Fruit fly (Drosophila melanogaster) whole organism, wandering third instar larva: ENCODE data around the gene hoka.

Experiments
- Abd-B ChIP-seq: fragments of >200 bp; optimal IDR thresholded peaks from 2 replicates; lab custom pipeline; 2017; ENCODE audit warnings: missing biosample characterization, missing genetic modification characterization
- CG32264 ChIP-seq: fragments of 200-800 bp; sonication (Bioruptor generic); optimal IDR thresholded peaks from 2 replicates; lab custom pipeline; 2016; ENCODE audit warnings: missing biosample characterization, missing genetic modification characterization
- CrebA ChIP-seq: fragments of 200-800 bp; sonication (Bioruptor generic); optimal IDR thresholded peaks from 2 replicates; lab custom pipeline; 2016; ENCODE audit warnings: missing biosample characterization, mild to moderate bottlenecking, missing genetic modification characterization, borderline replicate concordance
- Dif ChIP-seq: fragments of 200-275, 200-300 bp; sonication (Bioruptor generic); optimal IDR thresholded peaks from 2 replicates; lab custom pipeline; 2018; ENCODE audit warnings: missing biosample characterization, missing genetic modification characterization; ENCODE audit not compliant: partially characterized antibody
- GATAd ChIP-seq: sonication (Bioruptor generic); optimal IDR thresholded peaks from 2 replicates; lab custom pipeline; 2016; ENCODE audit warnings: missing biosample characterization, missing genetic modification characterization
- Hnf4 ChIP-seq: fragments of 200-800 bp; sonication (Bioruptor generic); optimal IDR thresholded peaks from 2 replicates; lab custom pipeline; 2016; ENCODE audit warnings: missing biosample characterization, mild to moderate bottlenecking, missing genetic modification characterization
- Jra ChIP-seq: sonication (Bioruptor generic); optimal IDR thresholded peaks from 2 replicates; lab custom pipeline; 2016; ENCODE audit warnings: missing biosample characterization, missing genetic modification characterization
- Mio ChIP-seq: sonication (Bioruptor generic); optimal IDR thresholded peaks from 2 replicates; lab custom pipeline; 2016; ENCODE audit warnings: missing biosample characterization, missing genetic modification characterization
- Myc ChIP-seq: fragments of >200 bp; optimal IDR thresholded peaks from 2 replicates; lab custom pipeline; 2017
- N ChIP-seq: fragments of >200 bp; optimal IDR thresholded peaks from 2 replicates; lab custom pipeline; 2018; ENCODE audit warnings: missing biosample characterization, missing external identifiers, missing genetic modification characterization
- Rel ChIP-seq, 2 experiments: fragments of 200-800 bp; sonication (Bioruptor generic) in 1 of 2; optimal IDR thresholded peaks; 2 replicates in 1 of 2; 3 replicates in 1 of 2; lab custom pipeline; 2016 to 2019; ENCODE audit warnings: mild to moderate bottlenecking in 2 of 2, missing biosample characterization in 2 of 2, missing genetic modification characterization in 2 of 2, moderate library complexity in 1 of 2
- Sp1 ChIP-seq: fragments of 200-800 bp; sonication (Bioruptor generic); optimal IDR thresholded peaks from 3 replicates; lab custom pipeline; 2019; ENCODE audit warnings: missing biosample characterization, mild to moderate bottlenecking, missing genetic modification characterization, moderate library complexity
- Vsx2 ChIP-seq: fragments of 200-300, 225-300 bp; sonication (Bioruptor generic); optimal IDR thresholded peaks from 2 replicates; lab custom pipeline; 2018; ENCODE audit warnings: missing biosample characterization, missing genetic modification characterization; ENCODE audit not compliant: partially characterized antibody
- br ChIP-seq: fragments of 200-800 bp; sonication (Bioruptor generic); optimal IDR thresholded peaks from 2 replicates; lab custom pipeline; 2016; ENCODE audit warnings: missing biosample characterization, missing genetic modification characterization
- brk ChIP-seq: fragments of 200-800 bp; sonication (Bioruptor generic); optimal IDR thresholded peaks from 2 replicates; lab custom pipeline; 2016; ENCODE audit warnings: missing biosample characterization, mild to moderate bottlenecking, missing genetic modification characterization
- dsf ChIP-seq: sonication (Bioruptor generic); optimal IDR thresholded peaks from 2 replicates; lab custom pipeline; 2016; ENCODE audit warnings: missing biosample characterization, missing genetic modification characterization, borderline replicate concordance
- ey ChIP-seq: fragments of 200-800 bp; sonication (Bioruptor generic); optimal IDR thresholded peaks from 2 replicates; lab custom pipeline; 2016; ENCODE audit warnings: missing biosample characterization, missing genetic modification characterization
- foxo ChIP-seq, 2 experiments: fragments of 200-800 bp; sonication (Bioruptor generic); optimal IDR thresholded peaks; 2 replicates in 1 of 2; 3 replicates in 1 of 2; lab custom pipeline; 2016 to 2017; ENCODE audit warnings: missing biosample characterization in 2 of 2, missing genetic modification characterization in 2 of 2
- fru ChIP-seq: fragments of 200-800 bp; sonication (Bioruptor generic); optimal IDR thresholded peaks from 3 replicates; lab custom pipeline; 2016; ENCODE audit warnings: missing biosample characterization, mild to moderate bottlenecking, missing genetic modification characterization
- jim ChIP-seq: fragments of 175-275, 200-325 bp; sonication (Bioruptor generic); optimal IDR thresholded peaks from 2 replicates; lab custom pipeline; 2016; ENCODE audit warnings: missing biosample characterization, mild to moderate bottlenecking, missing genetic modification characterization
- lola ChIP-seq: fragments of >200 bp; optimal IDR thresholded peaks from 2 replicates; lab custom pipeline; 2017; ENCODE audit warnings: missing biosample characterization, missing genetic modification characterization
- pan ChIP-seq: fragments of >200 bp; optimal IDR thresholded peaks from 2 replicates; lab custom pipeline; 2017
- sage ChIP-seq: fragments of 200-800 bp; sonication (Bioruptor generic); optimal IDR thresholded peaks from 2 replicates; lab custom pipeline; 2016; ENCODE audit warnings: missing biosample characterization, mild to moderate bottlenecking, missing genetic modification characterization
- sv ChIP-seq: fragments of 200-800 bp; sonication (Bioruptor generic); optimal IDR thresholded peaks from 3 replicates; lab custom pipeline; 2016; ENCODE audit warnings: missing biosample characterization, missing genetic modification characterization
- tai ChIP-seq: sonication (Bioruptor generic); optimal IDR thresholded peaks from 2 replicates; lab custom pipeline; 2016; ENCODE audit warnings: missing biosample characterization, missing genetic modification characterization
- usp ChIP-seq: fragments of >200 bp; optimal IDR thresholded peaks from 2 replicates; lab custom pipeline; 2017; ENCODE audit warnings: missing biosample characterization, missing genetic modification characterization
- woc ChIP-seq: sonication (Bioruptor generic); optimal IDR thresholded peaks from 2 replicates; lab custom pipeline; 2016; ENCODE audit warnings: missing biosample characterization, mild to moderate bottlenecking, missing genetic modification characterization

Gene hoka

DNA sequence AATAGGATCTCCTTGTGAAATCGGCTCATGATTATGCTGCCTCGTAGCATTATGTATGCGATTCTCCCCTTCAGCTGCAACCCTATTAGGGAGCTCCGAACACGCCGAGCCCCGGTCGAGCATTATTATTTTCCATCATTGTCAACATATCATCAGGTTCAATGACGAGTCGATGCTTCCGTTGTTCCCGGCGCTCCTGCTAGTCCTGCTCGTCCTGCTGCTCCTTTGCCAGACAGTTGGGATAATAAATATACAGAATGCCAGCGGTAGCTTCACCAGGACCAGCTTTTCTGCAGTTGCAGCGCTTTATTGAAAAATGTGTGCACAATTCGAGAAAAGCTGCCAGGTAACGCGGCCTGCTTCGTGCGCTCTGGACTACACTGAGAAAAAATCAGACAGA lies 38.3 kb upstream of the hoka start, which contains the start of gene CG32235:
Gene CG32235, minus strand, starts transcription at position 101 of the 400 bp plus-strand sequence.
- TF ChIP-seq Hnf4 (GFP tag; lab: Kevin White, UChicago) = no peak
- no peak for TF ChIP-seq Dif (GFP tag; lab: Kevin White, UChicago)
- TF ChIP-seq Myc (lab: Kevin White, UChicago) = no peak
- no peak for TF ChIP-seq dsf

DNA sequence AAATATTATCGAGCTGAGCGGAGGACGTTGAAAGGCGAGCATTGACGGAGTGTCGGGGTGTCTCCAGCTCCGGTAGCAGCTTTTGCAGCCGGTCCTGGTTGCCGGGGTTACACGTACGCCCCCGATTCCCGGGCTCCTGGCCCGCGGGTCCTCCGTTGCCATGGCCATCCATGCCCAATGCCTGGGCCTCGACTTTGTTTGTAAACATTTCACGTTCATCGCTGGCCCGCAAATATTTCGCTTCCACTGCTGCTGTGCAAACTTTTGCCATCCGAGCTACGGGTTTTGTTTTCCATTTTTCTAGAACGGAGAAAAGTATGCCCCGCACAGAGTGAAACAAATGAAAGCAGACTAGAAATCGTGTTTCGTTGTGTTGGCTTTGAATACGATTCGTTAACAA lies 37.7 kb upstream of the hoka start, which contains the start of gene Dnah3:
Gene Dnah3, plus strand, starts transcription at position 301 of the 400 bp plus-strand sequence.
- no peak for TF ChIP-seq Sp1
- no peak for TF ChIP-seq Dif (GFP tag; lab: Kevin White, UChicago)
- no peak for TF ChIP-seq woc (GFP tag; lab: Kevin White, UChicago)
- no peak for TF ChIP-seq lola
- no peak for TF ChIP-seq CrebA (GFP tag; lab: Kevin White, UChicago)
- no peak for TF ChIP-seq brk (GFP tag; lab: Kevin White, UChicago)
- no peak for TF ChIP-seq CG32264 (GFP tag; lab: Kevin White, UChicago)
- no peak for TF ChIP-seq Jra

DNA sequence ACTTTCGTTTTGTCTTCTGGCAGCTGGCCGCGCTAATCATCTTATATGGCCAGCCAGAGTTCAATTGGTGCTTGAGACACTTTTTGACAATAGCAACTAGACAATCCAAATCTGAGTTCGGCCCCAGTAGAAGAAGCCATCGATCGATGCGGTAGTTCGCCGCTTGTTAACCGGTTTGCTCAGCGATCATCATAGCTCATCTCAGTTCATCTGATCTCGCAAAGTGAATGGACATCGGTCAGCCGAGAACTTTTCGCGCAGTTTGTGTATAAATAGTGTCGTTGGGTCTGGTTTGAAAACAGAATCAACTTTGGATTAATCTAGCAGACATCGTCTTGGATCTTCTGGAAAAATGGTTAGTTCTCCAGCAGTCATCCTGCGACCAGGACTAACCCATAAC lies 2.1 kb upstream of the hoka start, which contains the start of gene CG13705:
Gene CG13705, plus strand, starts transcription at position 301 of the 400 bp plus-strand sequence.
- TF ChIP-seq Vsx2 (GFP tag; lab: Kevin White, UChicago) (no peak), Dif (GFP tag; lab: Kevin White, UChicago) (no peak), tai (GFP tag; lab: Kevin White, UChicago) (no peak), br (GFP tag; lab: Kevin White, UChicago) (no peak), N (GFP tag; lab: Kevin White, UChicago) (no peak), fru (no peak), jim (no peak), dsf (no peak), Myc (lab: Kevin White, UChicago) (no peak), Abd-B (GFP tag; lab: Kevin White, UChicago) (no peak), usp (GFP tag; lab: Kevin White, UChicago) (no peak)
- TF ChIP-seq, all 38 proteins: peak for 0

DNA sequence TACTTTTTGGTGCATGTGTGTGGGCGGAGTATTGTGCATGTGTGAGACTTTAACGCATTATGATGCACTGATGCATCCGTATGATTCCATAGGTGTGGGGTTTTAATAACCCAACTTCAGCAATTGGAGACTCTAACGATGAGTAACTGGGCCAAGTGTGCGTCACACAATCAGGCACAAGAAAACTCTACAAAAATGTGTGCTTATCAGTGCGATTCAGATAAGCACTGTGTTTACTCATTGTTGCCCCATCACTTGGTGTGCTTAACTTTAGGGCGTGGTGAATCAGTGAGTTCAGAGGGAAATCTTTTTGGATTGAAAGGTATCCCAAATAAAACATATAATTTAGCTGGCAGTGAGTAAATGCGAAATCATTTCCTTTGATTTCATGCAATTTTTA lies 417 bp downstream of the hoka start:
- TF ChIP-seq Mio (GFP tag; lab: Kevin White, UChicago) (no peak), brk (GFP tag; lab: Kevin White, UChicago) (no peak), Rel (GFP tag; optimal IDR thresholded peaks at IDR 0.05; lab: Kevin White, UChicago) (no peak), Rel (tag; optimal IDR thresholded peaks at IDR 0.05; lab: Kevin White, UChicago) (no peak), br (GFP tag; lab: Kevin White, UChicago) (no peak), jim (no peak)
- TF ChIP-seq, all 38 proteins: peak for 0

DNA sequence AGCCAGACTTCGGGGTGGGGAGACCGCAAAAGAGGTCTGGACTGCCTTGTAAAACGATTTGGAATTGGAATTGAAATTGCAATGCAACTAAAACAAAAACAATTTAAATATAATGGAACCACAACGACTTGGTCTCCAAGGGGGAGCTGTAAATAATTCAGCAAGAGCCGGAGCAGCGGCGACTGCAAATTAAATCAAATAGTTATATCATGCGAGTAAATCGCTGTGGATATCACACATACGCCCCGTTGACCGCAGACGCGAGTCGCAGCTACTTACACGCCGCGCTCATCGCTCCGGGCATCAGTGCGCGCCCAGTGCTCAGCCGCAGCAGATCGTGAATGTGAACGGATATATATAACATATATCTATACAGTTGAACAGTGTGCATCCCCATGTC lies 11.4 kb downstream of the hoka start, which contains the start of gene Rh50:
Gene Rh50, plus strand, starts transcription at position 301 of the 400 bp plus-strand sequence.
- TF ChIP-seq ey (GFP tag; lab: Kevin White, UChicago) (no peak), sv (GFP tag; lab: Kevin White, UChicago) (no peak), Rel (GFP tag; optimal IDR thresholded peaks at IDR 0.05; lab: Kevin White, UChicago) (no peak), Rel (tag; optimal IDR thresholded peaks at IDR 0.05; lab: Kevin White, UChicago) (no peak), sage (GFP tag; lab: Kevin White, UChicago) (no peak), pan (lab: Kevin White, UChicago) (no peak), foxo (GFP tag; optimal IDR thresholded peaks at IDR 0.05; lab: Kevin White, UChicago) (no peak)

DNA sequence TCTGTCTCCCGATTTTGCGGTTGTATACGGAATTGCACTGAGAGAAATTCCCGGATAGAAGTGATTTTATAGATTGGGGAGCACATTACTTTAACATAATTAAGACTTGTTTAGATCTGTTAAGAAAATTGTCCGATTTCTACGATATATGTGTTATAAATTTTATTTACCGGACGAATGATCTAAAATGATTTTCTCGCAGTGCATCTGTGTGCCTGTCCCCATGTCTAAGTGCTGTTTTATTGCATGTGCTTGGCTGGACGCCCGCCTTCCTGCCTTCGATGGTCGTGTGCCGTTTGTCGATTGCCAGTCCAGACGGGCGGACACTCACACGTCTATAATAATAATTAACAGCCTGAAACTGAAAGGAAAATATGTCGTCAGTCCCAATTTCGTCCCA lies 22.2 kb downstream of the hoka start:
- TF ChIP-seq dsf = no peak
- peak; percentile 9 for TF ChIP-seq fru

DNA sequence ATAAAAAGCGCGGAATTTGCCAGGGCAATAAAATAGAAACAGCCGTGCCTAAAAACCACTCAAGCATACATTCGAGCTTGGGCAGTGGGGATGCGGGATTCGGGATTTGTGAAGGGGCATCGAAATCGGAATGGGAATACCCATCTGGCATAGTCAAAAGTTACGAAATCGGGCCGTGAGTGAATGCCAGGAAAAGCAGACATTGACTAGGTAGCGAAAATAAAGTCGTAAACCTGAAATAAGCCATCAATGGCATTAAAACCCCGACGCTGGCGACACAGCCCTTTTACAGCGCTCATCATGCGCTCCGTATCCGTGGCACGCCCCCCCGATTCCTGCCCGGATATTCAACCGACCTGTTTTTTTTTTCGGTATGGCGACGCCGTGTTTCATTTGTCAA lies 25.9 kb downstream of the hoka start:
- TF ChIP-seq foxo (GFP tag; optimal IDR thresholded peaks at IDR 0.05; lab: Kevin White, UChicago) = no peak
- TF ChIP-seq GATAd (GFP tag; lab: Kevin White, UChicago) = no peak
